Worm (Caenorhabditis elegans) whole organism, L2 larva: Measurements from ENCODE around the gene lgc-15.
A peak's percentile ranks its signal among the peaks of the same experiment; 100 is the strongest.

Source experiments
- C34F6.9 ChIP-seq: fragments of 150-350 bp; optimal IDR thresholded peaks from 2 replicates; lab custom pipeline; 2014; ENCODE audit warnings: missing biosample characterization, missing genetic modification characterization
- F13H6.1 ChIP-seq: sonication (generic microtip); optimal IDR thresholded peaks from 2 replicates; lab custom pipeline; 2016; ENCODE audit warnings: missing genetic modification characterization, missing compliant biosample characterization
- R02D3.7 ChIP-seq: fragments of 150-350 bp; optimal IDR thresholded peaks from 2 replicates; lab custom pipeline; 2014; ENCODE audit warnings: missing biosample characterization, missing genetic modification characterization
- ZK546.5 ChIP-seq: sonication (generic microtip); optimal IDR thresholded peaks from 2 replicates; lab custom pipeline; 2017; ENCODE audit warnings: missing biosample characterization, missing genetic modification characterization
- alr-1 ChIP-seq: fragments of 150-350 bp; optimal IDR thresholded peaks from 2 replicates; lab custom pipeline; 2014; ENCODE audit warnings: missing biosample characterization, missing genetic modification characterization
- aly-2 ChIP-seq: fragments of 150-350 bp; optimal IDR thresholded peaks from 2 replicates; lab custom pipeline; 2014; ENCODE audit warnings: missing biosample characterization, missing genetic modification characterization
- ceh-16 ChIP-seq: fragments of 150-350 bp; optimal IDR thresholded peaks from 2 replicates; lab custom pipeline; 2014; ENCODE audit warnings: missing biosample characterization, missing genetic modification characterization
- ceh-82 ChIP-seq: fragments of 150-350 bp; optimal IDR thresholded peaks from 2 replicates; lab custom pipeline; 2014; ENCODE audit warnings: missing biosample characterization, missing genetic modification characterization
- crh-2 ChIP-seq: sonication (generic microtip); optimal IDR thresholded peaks from 2 replicates; lab custom pipeline; 2017; ENCODE audit warnings: missing biosample characterization, missing genetic modification characterization
- egl-27 ChIP-seq: sonication (generic microtip); optimal IDR thresholded peaks from 3 replicates; lab custom pipeline; 2017; ENCODE audit warnings: missing biosample characterization, missing genetic modification reagents, missing genetic modification characterization
- elt-1 ChIP-seq: fragments of 150-350 bp; optimal IDR thresholded peaks from 2 replicates; lab custom pipeline; 2014; ENCODE audit warnings: missing biosample characterization, missing genetic modification characterization
- elt-3 ChIP-seq: sonication (generic microtip); optimal IDR thresholded peaks from 2 replicates; lab custom pipeline; 2017; ENCODE audit warnings: missing biosample characterization, missing genetic modification characterization
- lin-13 ChIP-seq: fragments of 150-350 bp; optimal IDR thresholded peaks from 2 replicates; lab custom pipeline; 2014; ENCODE audit warnings: missing biosample characterization, missing genetic modification reagents, missing genetic modification characterization
- lin-39 ChIP-seq: fragments of 150-350 bp; optimal IDR thresholded peaks from 2 replicates; lab custom pipeline; 2014; ENCODE audit warnings: missing biosample characterization, missing genetic modification reagents, missing genetic modification characterization
- lsy-2 ChIP-seq, 2 experiments: fragments of 150-350 bp in 1 of 2; sonication (generic microtip) in 1 of 2; optimal IDR thresholded peaks; 2 replicates each; lab custom pipeline; 2014 to 2017; ENCODE audit warnings: missing biosample characterization in 2 of 2, missing genetic modification characterization in 2 of 2
- mab-5 ChIP-seq: fragments of 150-350 bp; optimal IDR thresholded peaks from 2 replicates; lab custom pipeline; 2014; ENCODE audit warnings: missing biosample characterization, missing genetic modification characterization
- mbf-1 ChIP-seq: sonication (generic microtip); optimal IDR thresholded peaks from 2 replicates; lab custom pipeline; 2017; ENCODE audit warnings: missing biosample characterization, missing genetic modification characterization
- nhr-10 ChIP-seq: sonication (generic microtip); optimal IDR thresholded peaks from 2 replicates; lab custom pipeline; 2017; ENCODE audit warnings: missing biosample characterization, missing genetic modification characterization
- nhr-11 ChIP-seq: fragments of 150-350 bp; optimal IDR thresholded peaks from 2 replicates; lab custom pipeline; 2014; ENCODE audit warnings: missing biosample characterization, missing genetic modification characterization
- nhr-12 ChIP-seq: fragments of 150-350 bp; optimal IDR thresholded peaks from 2 replicates; lab custom pipeline; 2014; ENCODE audit warnings: missing biosample characterization, missing genetic modification characterization
- nhr-21 ChIP-seq: fragments of 150-350 bp; optimal IDR thresholded peaks from 2 replicates; lab custom pipeline; 2014; ENCODE audit warnings: missing biosample characterization, missing genetic modification characterization
- nhr-237 ChIP-seq: fragments of 150-350 bp; optimal IDR thresholded peaks from 2 replicates; lab custom pipeline; 2014; ENCODE audit warnings: missing biosample characterization, missing genetic modification characterization
- nhr-25 ChIP-seq: fragments of 150-350 bp; sonication (generic microtip); optimal IDR thresholded peaks from 3 replicates; lab custom pipeline; 2014; ENCODE audit warnings: missing biosample characterization, missing genetic modification characterization
- nhr-6 ChIP-seq: fragments of 150-350 bp; optimal IDR thresholded peaks from 2 replicates; lab custom pipeline; 2014; ENCODE audit warnings: missing biosample characterization, missing genetic modification characterization
- nhr-77 ChIP-seq: fragments of 150-350 bp; optimal IDR thresholded peaks from 2 replicates; lab custom pipeline; 2014; ENCODE audit warnings: missing biosample characterization, missing genetic modification characterization
- sem-4 ChIP-seq: fragments of 150-350 bp; optimal IDR thresholded peaks from 2 replicates; lab custom pipeline; 2014; ENCODE audit warnings: missing biosample characterization, missing genetic modification reagents, missing genetic modification characterization
- skn-1 ChIP-seq: sonication (generic microtip); optimal IDR thresholded peaks from 2 replicates; lab custom pipeline; 2017; ENCODE audit warnings: missing biosample characterization, missing genetic modification characterization
- unc-39 ChIP-seq: fragments of 150-350 bp; optimal IDR thresholded peaks from 2 replicates; lab custom pipeline; 2014; ENCODE audit warnings: missing biosample characterization, missing genetic modification characterization
- zag-1 ChIP-seq: fragments of 150-350 bp; optimal IDR thresholded peaks from 2 replicates; lab custom pipeline; 2014; ENCODE audit warnings: missing biosample characterization, missing genetic modification characterization
- ztf-11 ChIP-seq: sonication (generic microtip); optimal IDR thresholded peaks from 2 replicates; lab custom pipeline; 2017; ENCODE audit warnings: missing biosample characterization, missing genetic modification characterization
- ztf-4 ChIP-seq: fragments of 150-350 bp; optimal IDR thresholded peaks from 2 replicates; lab custom pipeline; 2014; ENCODE audit warnings: missing biosample characterization, missing genetic modification characterization

lgc-15 gene

DNA sequence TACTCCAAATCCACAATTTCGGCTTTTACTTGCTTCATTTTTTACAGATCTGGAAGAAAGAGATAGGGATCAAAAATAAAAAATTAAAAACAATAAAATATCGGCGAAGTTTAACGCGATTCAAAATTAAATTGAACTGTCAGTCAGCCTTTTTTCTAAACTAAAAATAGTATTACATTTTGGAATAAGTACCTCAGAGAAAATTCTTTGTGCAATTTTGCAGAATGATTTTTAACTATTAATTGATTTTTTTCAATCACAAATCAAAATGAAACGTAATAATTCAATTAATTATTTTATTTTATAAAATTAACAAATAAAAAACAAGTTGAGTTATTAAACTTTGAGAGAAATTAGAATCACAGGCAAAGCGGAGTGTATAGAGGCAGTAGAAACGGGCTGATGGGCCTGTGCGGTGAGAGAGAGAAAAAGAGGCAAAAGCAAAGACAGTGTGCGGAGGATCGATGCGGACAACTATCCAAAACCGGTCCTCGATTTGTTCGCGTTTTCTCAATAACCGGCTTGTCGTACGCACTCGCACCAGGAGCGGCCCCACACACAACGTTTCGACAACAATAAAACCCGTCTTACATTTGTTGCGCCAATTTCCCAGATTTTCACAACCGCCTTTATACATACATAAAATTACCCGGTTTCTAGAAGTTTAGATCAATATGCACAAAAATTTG lies 46.0 kb downstream of the lgc-15 start, which contains the start of gene F57G12.2:
TSS of gene F57G12.2 (minus strand) at position 51 of the 689 bp plus-strand sequence.
- TF ChIP-seq nhr-6 (no peak), zag-1 (tag; lab: Kevin White, UChicago) (no peak), skn-1 (tag; lab: Kevin White, UChicago) (no peak), ztf-11 (tag; lab: Kevin White, UChicago) (no peak), F13H6.1 (tag; lab: Kevin White, UChicago) (peak; percentile 22), alr-1 (tag; lab: Kevin White, UChicago) (no peak), nhr-21 (tag; lab: Kevin White, UChicago) (peak; percentile 1), C34F6.9 (no peak), ceh-82 (tag; lab: Kevin White, UChicago) (no peak), aly-2 (tag; lab: Kevin White, UChicago) (no peak), sem-4 (peak; percentile 36), crh-2 (tag; lab: Kevin White, UChicago) (no peak), lsy-2 (tag; optimal IDR thresholded peaks at IDR 0.05; lab: Kevin White, UChicago) (no peak), nhr-10 (tag; lab: Kevin White, UChicago) (no peak), nhr-77 (no peak), elt-3 (tag; lab: Kevin White, UChicago) (no peak)
- TF ChIP-seq, all 48 proteins: peak for 3

DNA sequence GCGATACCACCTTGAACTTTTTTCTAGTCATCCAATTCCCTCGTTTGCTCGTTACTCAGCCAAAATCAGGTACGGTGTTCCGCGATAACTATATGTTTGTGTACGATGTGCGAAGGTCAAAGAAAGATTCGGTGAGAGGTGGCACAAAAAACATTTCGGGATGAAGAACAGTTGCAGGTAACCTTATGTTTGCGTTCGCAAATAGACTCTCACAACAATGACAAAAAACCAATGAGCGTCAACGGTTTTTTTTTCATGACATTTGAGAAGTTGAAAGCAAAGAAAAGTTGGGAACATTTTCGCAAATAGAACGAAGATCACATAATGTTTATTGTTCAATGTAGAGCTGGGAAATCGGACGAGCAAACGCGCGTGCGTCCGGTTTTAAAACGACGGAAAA lies 48.5 kb downstream of the lgc-15 start:
- no peak for TF ChIP-seq elt-1 (tag; lab: Kevin White, UChicago)
- TF ChIP-seq lsy-2 (tag; optimal IDR thresholded peaks at IDR 0.05; lab: Kevin White, UChicago): no peak
- TF ChIP-seq aly-2 (tag; lab: Kevin White, UChicago): no peak
- no peak for TF ChIP-seq mbf-1
- no peak for TF ChIP-seq lin-13
- TF ChIP-seq ceh-16 (tag; lab: Kevin White, UChicago): no peak
- TF ChIP-seq, all 48 proteins: peak for 0

DNA sequence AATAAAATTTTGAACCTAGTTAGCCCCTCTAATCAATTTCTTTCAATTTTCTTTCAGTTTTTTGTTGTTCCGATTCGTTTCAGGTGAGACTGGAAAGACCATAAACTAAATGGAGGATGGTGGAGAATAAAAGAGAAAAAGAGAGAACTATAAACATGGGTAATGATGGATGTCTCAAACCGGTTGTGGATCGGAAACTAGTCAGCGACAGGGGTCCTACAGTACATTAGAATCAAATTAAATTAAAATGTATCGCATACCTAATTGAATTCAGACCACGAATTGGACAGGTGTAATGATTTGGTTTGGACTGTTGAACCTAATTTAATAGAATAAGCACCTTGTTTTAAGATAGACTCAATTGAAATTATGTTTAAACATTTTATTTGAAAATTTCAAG lies 49.9 kb downstream of the lgc-15 start:
- TF ChIP-seq nhr-25 (tag; lab: Kevin White, UChicago) (peak; percentile 47), sem-4 (peak; percentile 42), ztf-11 (tag; lab: Kevin White, UChicago) (no peak)

DNA sequence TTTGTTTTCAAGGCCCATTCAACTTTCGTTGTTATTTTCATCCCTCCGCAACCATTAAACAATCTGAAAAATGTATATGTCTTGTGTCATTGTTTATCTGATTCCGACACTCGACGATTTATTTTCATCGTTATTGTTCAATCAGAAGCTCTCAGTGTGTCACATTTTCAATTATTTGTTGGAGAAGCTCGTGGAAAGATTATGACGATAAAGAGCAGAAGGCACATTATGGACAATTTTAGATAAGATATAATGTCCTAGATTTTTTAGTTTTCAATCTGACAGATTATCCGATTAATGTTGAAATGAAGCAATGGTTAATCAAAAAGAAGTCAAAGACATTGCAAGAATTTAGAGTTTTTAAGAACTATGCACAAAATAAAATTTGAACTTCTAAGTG lies 50.8 kb downstream of the lgc-15 start:
- TF ChIP-seq nhr-237 (no peak), ztf-4 (tag; lab: Kevin White, UChicago) (no peak), nhr-25 (tag; lab: Kevin White, UChicago) (no peak), nhr-21 (tag; lab: Kevin White, UChicago) (no peak), lin-39 (no peak), elt-3 (tag; lab: Kevin White, UChicago) (no peak), C34F6.9 (no peak), nhr-12 (tag; lab: Kevin White, UChicago) (no peak), nhr-11 (tag; lab: Kevin White, UChicago) (no peak), egl-27 (tag; lab: Kevin White, UChicago) (no peak), mab-5 (no peak), R02D3.7 (tag; lab: Kevin White, UChicago) (no peak), nhr-6 (no peak), ZK546.5 (tag; lab: Kevin White, UChicago) (no peak), unc-39 (tag; lab: Kevin White, UChicago) (no peak)
